Worm (Caenorhabditis elegans): ENCODE results near the gene C37E2.3.

- peak in 1 of 2 experiments; percentile 26 for TF ChIP-seq lin-35 (GFP tag; optimal IDR thresholded peaks at IDR 0.05)
- TF ChIP-seq nhr-77 (tag; optimal IDR thresholded peaks at IDR 0.05): no peak
- TF ChIP-seq elt-2 (tag; optimal IDR thresholded peaks at IDR 0.05): peak; percentile 84
- TF ChIP-seq dpl-1 (GFP tag; optimal IDR thresholded peaks at IDR 0.05): no peak
- TF ChIP-seq xbp-1 (tag; optimal IDR thresholded peaks at IDR 0.05): no peak
- TF ChIP-seq fkh-10 (GFP tag; optimal IDR thresholded peaks at IDR 0.05): no peak
- no peak for TF ChIP-seq pqm-1 (tag; optimal IDR thresholded peaks at IDR 0.05)
- no peak for TF ChIP-seq ces-1 (GFP tag; optimal IDR thresholded peaks at IDR 0.05)
Measured at ce11 chrX:14194251-14194650, 14.0 kb downstream of the C37E2.3 start.

All from whole organism, L1 larva.